Worm (Caenorhabditis elegans) whole organism, mixed stage, embryonic: ENCODE results near the gene ceh-7.
A peak's percentile ranks its signal among the peaks of the same experiment; 100 is the strongest.

Source experiments
- M03D4.4 ChIP-seq: sonication (generic microtip); optimal IDR thresholded peaks from 2 replicates; lab custom pipeline; 2017; ENCODE audit warnings: mild to moderate bottlenecking, missing genetic modification characterization, missing compliant biosample characterization
- bed-3 ChIP-seq: fragments of 200-800 bp; sonication (Bioruptor generic); optimal IDR thresholded peaks from 3 replicates; lab custom pipeline; 2018; ENCODE audit warnings: mild to moderate bottlenecking, missing genetic modification characterization, moderate library complexity, missing compliant biosample characterization
- blmp-1 ChIP-seq: fragments of 150-350 bp; optimal IDR thresholded peaks from 2 replicates; lab custom pipeline; 2014; ENCODE audit warnings: missing biosample characterization, missing genetic modification characterization
- ceh-39 ChIP-seq: fragments of 150-350 bp; optimal IDR thresholded peaks from 2 replicates; lab custom pipeline; 2014; ENCODE audit warnings: missing biosample characterization, missing genetic modification characterization
- ceh-43 ChIP-seq: fragments of 200-800 bp; sonication (Bioruptor generic); optimal IDR thresholded peaks from 2 replicates; lab custom pipeline; 2018; ENCODE audit warnings: mild to moderate bottlenecking, missing genetic modification characterization, moderate library complexity, missing compliant biosample characterization
- ceh-83 ChIP-seq: fragments of 200-800 bp; sonication (Bioruptor generic); optimal IDR thresholded peaks from 2 replicates; lab custom pipeline; 2018; ENCODE audit warnings: mild to moderate bottlenecking, missing genetic modification characterization, missing compliant biosample characterization
- ces-1 ChIP-seq: fragments of 150-350 bp; optimal IDR thresholded peaks from 2 replicates; lab custom pipeline; 2014; ENCODE audit warnings: missing biosample characterization, missing genetic modification reagents, missing genetic modification characterization
- cnd-1 ChIP-seq: fragments of 200-800 bp; sonication (Bioruptor generic); optimal IDR thresholded peaks from 2 replicates; lab custom pipeline; 2018; ENCODE audit warnings: mild to moderate bottlenecking, missing genetic modification characterization, missing compliant biosample characterization
- drap-1 ChIP-seq: fragments of 200-800 bp; sonication (Bioruptor generic); optimal IDR thresholded peaks from 3 replicates; lab custom pipeline; 2018; ENCODE audit warnings: mild to moderate bottlenecking, missing genetic modification characterization, missing compliant biosample characterization
- elt-1 ChIP-seq: sonication (generic microtip); optimal IDR thresholded peaks from 2 replicates; lab custom pipeline; 2017; ENCODE audit warnings: missing genetic modification characterization, mild to moderate bottlenecking, missing compliant biosample characterization, antibody characterized with exemption, moderate library complexity, borderline replicate concordance; ENCODE audit not compliant: insufficient read depth
- elt-3 ChIP-seq: fragments of 150-350 bp; optimal IDR thresholded peaks from 2 replicates; lab custom pipeline; 2014; ENCODE audit warnings: missing biosample characterization, missing genetic modification characterization
- ham-2 ChIP-seq: fragments of 200-800 bp; sonication (Bioruptor generic); optimal IDR thresholded peaks from 2 replicates; lab custom pipeline; 2018; ENCODE audit warnings: mild to moderate bottlenecking, missing genetic modification characterization, missing compliant biosample characterization
- hlh-1 ChIP-seq: fragments of 150-350 bp; optimal IDR thresholded peaks from 2 replicates; lab custom pipeline; 2014; ENCODE audit warnings: missing biosample characterization, missing genetic modification reagents, missing genetic modification characterization
- lin-13 ChIP-seq: fragments of 150-350 bp; optimal IDR thresholded peaks from 2 replicates; lab custom pipeline; 2014; ENCODE audit warnings: missing biosample characterization, missing genetic modification characterization
- lin-32 ChIP-seq: fragments of 200-800 bp; sonication (Bioruptor generic); optimal IDR thresholded peaks from 2 replicates; lab custom pipeline; 2018; ENCODE audit warnings: mild to moderate bottlenecking, missing genetic modification characterization, missing compliant biosample characterization
- lsy-2 ChIP-seq: fragments of 150-350 bp; optimal IDR thresholded peaks from 2 replicates; lab custom pipeline; 2014; ENCODE audit warnings: missing biosample characterization, missing genetic modification characterization
- mep-1 ChIP-seq: fragments of 150-350 bp; optimal IDR thresholded peaks from 2 replicates; lab custom pipeline; 2017; ENCODE audit warnings: missing biosample characterization, missing genetic modification reagents, missing genetic modification characterization, inconsistent platforms
- nhr-2 ChIP-seq: fragments of 150-350 bp; optimal IDR thresholded peaks from 2 replicates; lab custom pipeline; 2014; ENCODE audit warnings: missing biosample characterization, missing genetic modification characterization
- nhr-237 ChIP-seq: fragments of 150-350 bp; optimal IDR thresholded peaks from 2 replicates; lab custom pipeline; 2014; ENCODE audit warnings: missing biosample characterization, missing genetic modification characterization
- nhr-76 ChIP-seq: sonication (generic microtip); optimal IDR thresholded peaks from 2 replicates; lab custom pipeline; 2017; ENCODE audit warnings: missing biosample characterization, missing genetic modification characterization
- pha-4 ChIP-seq: fragments of 150-350 bp; optimal IDR thresholded peaks from 2 replicates; lab custom pipeline; 2018; ENCODE audit warnings: missing biosample characterization, missing genetic modification reagents, missing genetic modification characterization
- sptf-1 ChIP-seq: sonication (generic microtip); optimal IDR thresholded peaks from 2 replicates; lab custom pipeline; 2017; ENCODE audit warnings: mild to moderate bottlenecking, missing genetic modification characterization, moderate library complexity, missing compliant biosample characterization
- tbx-8 ChIP-seq: fragments of 200-800 bp; sonication (Bioruptor generic); optimal IDR thresholded peaks from 2 replicates; lab custom pipeline; 2018; ENCODE audit warnings: mild to moderate bottlenecking, missing genetic modification characterization, moderate library complexity, missing compliant biosample characterization
- unc-120 ChIP-seq: sonication (generic microtip); optimal IDR thresholded peaks from 2 replicates; lab custom pipeline; 2017; ENCODE audit warnings: missing genetic modification characterization, missing compliant biosample characterization; ENCODE audit not compliant: poor library complexity, severe bottlenecking
- unc-39 ChIP-seq: fragments of 150-350 bp; optimal IDR thresholded peaks from 2 replicates; lab custom pipeline; 2014; ENCODE audit warnings: missing biosample characterization, missing genetic modification characterization
- zip-8 ChIP-seq: fragments of 150-350 bp; optimal IDR thresholded peaks from 2 replicates; lab custom pipeline; 2014; ENCODE audit warnings: missing biosample characterization, missing genetic modification characterization
- ztf-11 ChIP-seq: fragments of 150-350 bp; optimal IDR thresholded peaks from 2 replicates; lab custom pipeline; 2014; ENCODE audit warnings: missing biosample characterization, missing genetic modification characterization

Gene ceh-7

DNA sequence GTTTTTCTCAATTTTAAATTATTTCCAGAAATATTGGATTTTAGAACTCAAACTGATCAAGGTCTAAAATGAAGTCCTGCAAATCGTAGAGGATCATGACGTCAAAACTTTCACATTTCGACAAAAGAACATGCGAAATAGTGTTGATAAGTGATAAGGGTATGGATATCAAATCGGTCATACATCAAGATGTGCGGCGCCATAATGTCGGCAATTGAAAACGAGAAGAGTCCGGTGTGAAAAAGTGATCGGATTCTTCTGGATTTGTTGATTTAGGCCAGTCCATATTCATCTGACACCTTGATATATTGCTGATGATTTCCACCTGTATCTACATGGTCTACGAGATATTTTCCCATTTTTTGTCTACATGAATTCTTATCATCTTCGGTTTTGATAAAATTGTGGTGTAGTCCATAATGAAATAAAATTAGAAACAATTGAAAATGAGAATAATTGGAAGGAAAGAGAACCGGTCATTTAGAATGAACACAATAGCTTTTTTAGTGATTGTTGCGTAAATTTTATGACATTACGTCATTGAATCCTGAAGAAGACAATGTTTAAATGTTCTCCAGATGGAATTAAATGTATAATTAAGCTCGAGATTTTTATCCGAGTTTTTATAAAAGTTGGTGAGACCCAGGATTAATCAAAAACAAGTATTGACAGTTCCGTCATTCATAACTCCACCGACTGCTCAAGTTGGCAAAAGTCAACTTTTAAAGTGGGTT lies 27.5 kb upstream of the ceh-7 start:
- peak; percentile 86 for TF ChIP-seq pha-4
- TF ChIP-seq ztf-11 (tag; lab: Kevin White, UChicago), result no peak
- peak; percentile 83 for TF ChIP-seq zip-8 (tag; lab: Kevin White, UChicago)

DNA sequence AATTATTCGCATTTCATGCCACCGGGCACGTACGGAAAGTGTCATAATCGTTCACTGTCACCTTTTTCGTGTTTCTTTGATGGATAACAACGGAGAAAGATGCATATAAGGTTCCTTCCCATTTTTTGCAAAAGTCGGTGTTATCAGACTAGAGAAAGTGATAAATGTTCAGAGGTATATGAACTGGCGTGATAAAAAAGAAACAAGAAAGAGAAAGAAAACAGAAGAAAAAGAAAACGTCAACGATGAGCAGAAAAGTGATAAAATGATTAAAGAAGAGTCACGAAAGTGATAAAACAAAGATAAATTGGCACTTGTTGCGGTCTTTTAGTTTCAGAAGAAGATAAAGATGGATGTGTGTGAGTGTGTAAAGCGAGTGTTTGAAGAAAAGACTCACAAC lies 26.7 kb upstream of the ceh-7 start:
- TF ChIP-seq M03D4.4 (tag; lab: Kevin White, UChicago) (no peak), ces-1 (GFP tag; lab: Kevin White, UChicago) (no peak), lin-32 (GFP tag; lab: Kevin White, UChicago) (no peak)
- TF ChIP-seq, all 35 proteins: peak for 0

DNA sequence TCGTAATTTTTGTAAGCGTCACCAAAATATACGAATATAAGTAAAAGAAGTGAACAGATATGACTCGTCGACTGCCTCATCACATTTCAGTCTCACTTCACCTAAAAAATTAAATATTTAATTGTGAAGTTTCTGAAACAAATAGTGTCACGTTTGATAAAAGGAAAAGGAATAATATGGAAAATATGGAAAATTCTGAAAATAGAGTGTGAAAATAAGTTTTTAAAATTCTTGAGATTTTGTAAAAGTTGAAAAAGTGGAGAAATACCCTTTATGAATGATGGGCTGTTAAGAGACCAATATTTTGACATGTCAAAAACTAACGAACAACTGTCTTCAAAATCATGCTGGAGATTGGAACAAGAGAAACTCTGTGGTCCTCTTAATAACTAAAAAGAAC lies 23.1 kb upstream of the ceh-7 start, which contains the start of gene T01B7.9:
T01B7.9 (minus strand) TSS at position 101 of the 400 bp plus-strand sequence.
- TF ChIP-seq ceh-83 (GFP tag; lab: Kevin White, UChicago), result no peak
- no peak for TF ChIP-seq nhr-2 (tag; lab: Kevin White, UChicago)
- no peak for TF ChIP-seq nhr-237 (tag; lab: Kevin White, UChicago)
- TF ChIP-seq mep-1, result no peak
- TF ChIP-seq lsy-2 (tag; lab: Kevin White, UChicago), result no peak
- TF ChIP-seq cnd-1, result no peak
- no peak for TF ChIP-seq lin-32 (GFP tag; lab: Kevin White, UChicago)
- TF ChIP-seq elt-3 (tag; lab: Kevin White, UChicago), result no peak
- TF ChIP-seq ces-1 (GFP tag; lab: Kevin White, UChicago), result no peak

DNA sequence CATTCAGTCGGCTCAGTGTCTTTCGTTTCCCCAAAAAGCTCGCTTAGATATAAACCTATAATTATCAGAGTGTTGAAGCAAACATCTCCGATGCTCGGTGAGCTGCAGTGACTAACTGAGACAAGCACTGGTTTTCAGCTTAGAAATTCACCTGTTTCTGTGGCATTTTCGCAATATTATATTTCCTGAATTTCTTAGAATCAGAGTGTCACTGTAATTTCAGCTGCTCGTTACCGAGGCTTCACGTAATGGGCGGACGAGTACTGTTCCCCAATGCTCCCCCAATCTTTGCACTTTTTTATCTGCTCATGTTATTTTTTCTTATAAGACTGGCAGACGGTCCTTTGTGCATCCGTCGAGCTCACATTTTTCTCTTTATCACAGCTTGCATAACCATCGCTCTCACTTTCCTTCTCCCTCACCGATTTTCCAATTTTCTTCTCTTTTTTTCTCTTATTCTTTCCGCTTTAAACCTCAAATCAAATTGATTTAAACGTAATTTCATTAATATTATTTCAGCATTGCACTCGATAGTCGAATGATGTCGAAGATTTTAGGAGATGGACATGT lies 18.4 kb upstream of the ceh-7 start, which contains the start of gene trcs-2:
trcs-2 (plus strand) TSS at position 520 of the 570 bp plus-strand sequence.
- TF ChIP-seq drap-1 (GFP tag; lab: Kevin White, UChicago) (no peak), nhr-76 (no peak), ztf-11 (tag; lab: Kevin White, UChicago) (no peak)

DNA sequence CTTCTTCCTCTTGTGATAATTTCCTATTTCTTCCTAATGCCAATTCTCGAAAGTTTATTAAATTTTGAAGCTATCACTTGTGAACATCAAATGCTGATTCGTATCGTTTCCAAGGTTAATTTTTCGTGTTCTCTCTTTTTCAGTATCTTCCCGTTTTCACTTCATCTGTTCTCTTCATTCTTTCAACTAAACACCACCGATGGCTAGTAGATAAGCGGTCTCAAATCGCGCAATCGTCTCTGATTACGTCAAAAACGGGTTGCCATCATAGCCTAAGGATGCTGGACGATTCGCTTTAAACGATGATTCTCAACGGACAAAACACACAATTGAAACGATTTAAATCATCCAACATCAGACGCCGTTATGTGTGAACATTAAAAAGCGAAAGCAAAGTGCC lies 13.9 kb upstream of the ceh-7 start:
- TF ChIP-seq elt-1, result peak; percentile 64
- no peak for TF ChIP-seq lin-32 (GFP tag; lab: Kevin White, UChicago)
- no peak for TF ChIP-seq M03D4.4 (tag; lab: Kevin White, UChicago)

DNA sequence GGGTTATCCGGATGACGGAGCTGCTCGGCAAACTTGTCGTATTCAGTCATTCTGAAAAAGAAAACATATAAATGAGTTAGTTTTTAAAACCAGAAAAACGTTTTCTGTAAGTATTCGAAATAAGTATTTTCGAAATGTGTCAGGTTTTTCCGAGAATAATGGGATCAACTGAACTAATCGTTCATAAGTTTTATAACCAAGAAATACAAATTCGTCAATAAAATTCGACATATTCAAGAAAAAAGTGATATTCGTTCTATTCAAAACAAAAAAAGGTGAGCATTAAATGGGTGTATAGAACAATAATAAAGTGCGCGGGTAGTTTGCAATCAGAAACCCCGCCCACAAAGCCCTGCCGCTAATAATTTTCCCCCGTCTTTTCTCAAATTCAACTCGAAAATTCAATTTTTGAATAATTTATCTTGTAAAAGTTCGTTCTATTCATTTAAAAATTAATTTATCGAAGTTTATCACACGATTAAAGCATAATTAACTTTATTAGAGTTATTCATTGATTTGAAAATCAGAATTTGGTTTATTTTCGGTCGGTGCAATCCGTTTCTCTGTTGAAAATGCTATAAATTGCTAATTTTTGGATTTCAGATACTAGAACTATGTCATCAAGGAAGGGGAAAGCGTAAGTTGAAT lies 12.7 kb upstream of the ceh-7 start, which contains the start of the genes cyn-11 and T01B7.5:
cyn-11 (minus strand) TSS at position 51 of the 648 bp plus-strand sequence.
T01B7.5 (plus strand) TSS at position 598 of the 648 bp plus-strand sequence.
- peak; percentile 48 for TF ChIP-seq ceh-43 (GFP tag; lab: Kevin White, UChicago)
- peak; percentile 17 for TF ChIP-seq hlh-1 (tag; lab: Kevin White, UChicago)
- TF ChIP-seq lsy-2 (tag; lab: Kevin White, UChicago), result peak; percentile 49
- TF ChIP-seq lin-13, result no peak
- TF ChIP-seq M03D4.4 (tag; lab: Kevin White, UChicago), result peak; percentile 43
- TF ChIP-seq tbx-8 (GFP tag; lab: Kevin White, UChicago), result no peak
- TF ChIP-seq ceh-39 (tag; lab: Kevin White, UChicago), result no peak
- TF ChIP-seq bed-3 (GFP tag; lab: Kevin White, UChicago), result no peak
- TF ChIP-seq cnd-1, result peak; percentile 31
- TF ChIP-seq ces-1 (GFP tag; lab: Kevin White, UChicago), result peak; percentile 62
- peak; percentile 34 for TF ChIP-seq ham-2 (GFP tag; lab: Kevin White, UChicago)
- TF ChIP-seq elt-3 (tag; lab: Kevin White, UChicago), result no peak
- peak; percentile 47 for TF ChIP-seq elt-1
- TF ChIP-seq mep-1, result peak; percentile 81
- TF ChIP-seq unc-39 (tag; lab: Kevin White, UChicago), result no peak
- TF ChIP-seq blmp-1 (tag; lab: Kevin White, UChicago), result no peak
- TF ChIP-seq sptf-1 (tag; lab: Kevin White, UChicago), result no peak
- peak; percentile 34 for TF ChIP-seq unc-120 (tag; lab: Kevin White, UChicago)
